Worm (Caenorhabditis elegans): ENCODE measurements around the gene F44A6.4.

F44A6.4 gene

ce11 chrX:10199202-10199601 lies 16.1 kb downstream of the F44A6.4 start:
- no peak for TF ChIP-seq nhr-12 (tag; optimal IDR thresholded peaks at IDR 0.05)
- TF ChIP-seq jun-1 (tag; optimal IDR thresholded peaks at IDR 0.05) = no peak
- peak; percentile 18 for TF ChIP-seq nhr-85 (tag)
- TF ChIP-seq efl-1 (optimal IDR thresholded peaks at IDR 0.05) = no peak
- TF ChIP-seq efl-1 (GFP tag; optimal IDR thresholded peaks at IDR 0.05 in 1 of 2) = peak in 1 of 2 experiments; percentile 74

ce11 chrX:10197204-10197756 lies 18.0 kb downstream of the F44A6.4 start, which contains the start of gene nucb-1:
nucb-1 (plus strand) TSS chrX:10197706.
- no peak for TF ChIP-seq mab-9 (GFP tag; IDR thresholded peaks at IDR 0.05)
- TF ChIP-seq hpl-2 (GFP tag; optimal IDR thresholded peaks at IDR 0.05) = peak; percentile 32
- TF ChIP-seq grh-1 (GFP tag; IDR thresholded peaks at IDR 0.05) = peak; percentile 63
- TF ChIP-seq nhr-20 (tag; optimal IDR thresholded peaks at IDR 0.05) = peak; percentile 93
- TF ChIP-seq ceh-88 (GFP tag; IDR thresholded peaks at IDR 0.05) = no peak
- TF ChIP-seq mef-2 (tag; optimal IDR thresholded peaks at IDR 0.05) = no peak
- peak; percentile 53 for TF ChIP-seq aly-2 (tag; optimal IDR thresholded peaks at IDR 0.05)
- TF ChIP-seq zag-1 (tag; optimal IDR thresholded peaks at IDR 0.05) = no peak
- TF ChIP-seq fkh-4 (tag; optimal IDR thresholded peaks at IDR 0.05; ENCODE audit: borderline replicate concordance) = no peak
- TF ChIP-seq nhr-71 (tag; optimal IDR thresholded peaks at IDR 0.05) = peak; percentile 92
- TF ChIP-seq aha-1 (tag; optimal IDR thresholded peaks at IDR 0.05) = no peak
- TF ChIP-seq fos-1 (tag; optimal IDR thresholded peaks at IDR 0.05) = peak; percentile 79
- peak; percentile 2 for TF ChIP-seq nhr-11 (tag; optimal IDR thresholded peaks at IDR 0.05)
- TF ChIP-seq C04F5.9 (tag; optimal IDR thresholded peaks at IDR 0.05) = no peak
- no peak for TF ChIP-seq ces-1 (GFP tag; optimal IDR thresholded peaks at IDR 0.05)
- TF ChIP-seq blmp-1 (tag; optimal IDR thresholded peaks at IDR 0.05) = peak; percentile 84
- no peak for TF ChIP-seq nhr-28 (tag; optimal IDR thresholded peaks at IDR 0.05)
- no peak for TF ChIP-seq nhr-84 (tag; optimal IDR thresholded peaks at IDR 0.05)
- TF ChIP-seq snu-23 (GFP tag; optimal IDR thresholded peaks at IDR 0.05) = peak; percentile 92
- TF ChIP-seq lin-13 (GFP tag; optimal IDR thresholded peaks at IDR 0.05) = peak; percentile 64
- peak; percentile 25 for TF ChIP-seq elt-2 (tag; optimal IDR thresholded peaks at IDR 0.05)
- TF ChIP-seq ztf-11 (tag; optimal IDR thresholded peaks at IDR 0.05) = peak in 1 of 2 experiments; percentile 17
- no peak for TF ChIP-seq lin-39 (tag; optimal IDR thresholded peaks at IDR 0.05)
- TF ChIP-seq nhr-77 (tag; optimal IDR thresholded peaks at IDR 0.05) = peak; percentile 69
- TF ChIP-seq isw-1 (GFP tag; IDR thresholded peaks at IDR 0.05) = peak; percentile 35
- TF ChIP-seq egl-27 (tag; optimal IDR thresholded peaks at IDR 0.05) = peak; percentile 35 to 45
- TF ChIP-seq ceh-8 (GFP tag; optimal IDR thresholded peaks at IDR 0.05) = peak; percentile 17
- peak; percentile 54 for TF ChIP-seq fkh-8 (tag; optimal IDR thresholded peaks at IDR 0.05)
- TF ChIP-seq unc-98 (GFP tag; IDR thresholded peaks at IDR 0.05) = no peak
- peak; percentile 98 for TF ChIP-seq xbp-1 (tag; optimal IDR thresholded peaks at IDR 0.05)
- TF ChIP-seq nhr-237 (tag; optimal IDR thresholded peaks at IDR 0.05) = no peak
- no peak for TF ChIP-seq pqm-1 (tag; optimal IDR thresholded peaks at IDR 0.05)
- no peak for TF ChIP-seq pag-3 (tag; optimal IDR thresholded peaks at IDR 0.05; ENCODE audit: borderline replicate concordance, insufficient read depth)
- no peak for TF ChIP-seq pax-3 (tag; optimal IDR thresholded peaks at IDR 0.05)
- no peak for TF ChIP-seq ama-1 (optimal IDR thresholded peaks at IDR 0.05)
- TF ChIP-seq nhr-19 (GFP tag; conservative IDR thresholded peaks at IDR 0.05) = peak; percentile 74
- no peak for TF ChIP-seq ceh-63 (GFP tag; optimal IDR thresholded peaks at IDR 0.05)
- TF ChIP-seq nhr-85 (tag) = peak; percentile 83
- peak; percentile 76 for TF ChIP-seq nhr-90 (tag; optimal IDR thresholded peaks at IDR 0.05; ENCODE audit: poor library complexity)
- TF ChIP-seq lir-3 (tag; optimal IDR thresholded peaks at IDR 0.05; ENCODE audit: poor library complexity) = peak; percentile 32
- TF ChIP-seq egl-13 (tag; optimal IDR thresholded peaks at IDR 0.05) = no peak
- TF ChIP-seq irx-1 (tag; optimal IDR thresholded peaks at IDR 0.05) = peak; percentile 16
- TF ChIP-seq fkh-10 (GFP tag; optimal IDR thresholded peaks at IDR 0.05) = peak; percentile 26
- no peak for TF ChIP-seq hlh-17 (GFP tag; optimal IDR thresholded peaks at IDR 0.05; ENCODE audit: borderline replicate concordance)
- peak; percentile 94 for TF ChIP-seq C16A3.4 (tag; optimal IDR thresholded peaks at IDR 0.05)
- TF ChIP-seq vab-15 (tag; optimal IDR thresholded peaks at IDR 0.05) = peak; percentile 25
- no peak for TF ChIP-seq unc-30 (tag; optimal IDR thresholded peaks at IDR 0.05)
- no peak for TF ChIP-seq ets-5 (GFP tag; IDR thresholded peaks at IDR 0.05)
